Worm (Caenorhabditis elegans) whole organism, L1 larva: ENCODE measurements around the gene mec-4.
A peak's percentile ranks its signal among the peaks of the same experiment; 100 is the strongest.

ENCODE experiments used
- C16A3.4 ChIP-seq: fragments of 150-350 bp; optimal IDR thresholded peaks from 2 replicates; lab custom pipeline; 2014; ENCODE audit warnings: missing biosample characterization, missing genetic modification characterization
- F16B12.6 ChIP-seq: fragments of 150-350 bp; optimal IDR thresholded peaks from 2 replicates; lab custom pipeline; 2014; ENCODE audit warnings: missing biosample characterization, missing genetic modification characterization
- aha-1 ChIP-seq: fragments of 150-350 bp; optimal IDR thresholded peaks from 2 replicates; lab custom pipeline; 2014; ENCODE audit warnings: missing biosample characterization, missing genetic modification characterization
- alr-1 ChIP-seq: fragments of 200-800 bp; sonication (Bioruptor generic); optimal IDR thresholded peaks from 2 replicates; lab custom pipeline; 2018; ENCODE audit warnings: borderline replicate concordance, mild to moderate bottlenecking, missing genetic modification characterization, missing compliant biosample characterization
- aly-2 ChIP-seq: fragments of 150-350 bp; optimal IDR thresholded peaks from 2 replicates; lab custom pipeline; 2014; ENCODE audit warnings: missing biosample characterization, missing genetic modification characterization
- ama-1 ChIP-seq: fragments of 150-350 bp; optimal IDR thresholded peaks from 2 replicates; lab custom pipeline; 2014
- ceh-63 ChIP-seq: fragments of 200-800 bp; sonication (Bioruptor generic); optimal IDR thresholded peaks from 2 replicates; lab custom pipeline; 2018; ENCODE audit warnings: mild to moderate bottlenecking, missing genetic modification characterization, missing compliant biosample characterization
- ceh-82 ChIP-seq, 3 experiments: fragments of 150-350 bp in 1 of 3; sonication (generic microtip) in 2 of 3; optimal IDR thresholded peaks; 2 replicates each; lab custom pipeline; 2014 to 2017; ENCODE audit warnings: missing biosample characterization in 3 of 3, missing genetic modification characterization in 3 of 3
- ceh-88 ChIP-seq: fragments of 200-800 bp; sonication (Bioruptor generic); IDR thresholded peaks from 2 replicates; pipeline ENCODE4 v1.3.6; 2022; ENCODE audit warnings: missing genetic modification characterization, missing compliant biosample characterization
- dsc-1 ChIP-seq: sonication (generic microtip); optimal IDR thresholded peaks from 2 replicates; lab custom pipeline; 2016; ENCODE audit warnings: mild to moderate bottlenecking, missing genetic modification characterization, missing compliant biosample characterization
- efl-1 ChIP-seq, 4 experiments: fragments of 150-350 bp; optimal IDR thresholded peaks in 3 of 4; peaks in 1 of 4; 1 replicate in 1 of 4; 2 replicates in 3 of 4; lab custom pipeline; 2014; ENCODE audit warnings: missing biosample characterization in 2 of 4, missing genetic modification characterization in 2 of 4, missing genetic modification reagents in 2 of 4
- efl-3 ChIP-seq: fragments of 200-800 bp; sonication (Bioruptor generic); optimal IDR thresholded peaks from 2 replicates; lab custom pipeline; 2018; ENCODE audit warnings: mild to moderate bottlenecking, missing genetic modification characterization, missing compliant biosample characterization
- egl-27 ChIP-seq, 2 experiments: fragments of 150-350 bp in 1 of 2; sonication (generic microtip); optimal IDR thresholded peaks; 3 replicates each; lab custom pipeline; 2017 to 2018; ENCODE audit warnings: missing biosample characterization in 2 of 2, missing genetic modification characterization in 2 of 2, missing genetic modification reagents in 2 of 2
- elt-2 ChIP-seq: sonication (generic microtip); optimal IDR thresholded peaks from 2 replicates; lab custom pipeline; 2016; ENCODE audit warnings: missing genetic modification characterization, mild to moderate bottlenecking, inconsistent platforms, missing compliant biosample characterization, missing genetic modification reagents
- elt-3 ChIP-seq, 6 experiments: fragments of 150-350 bp in 1 of 6; sonication (generic microtip); optimal IDR thresholded peaks; 2 replicates each; lab custom pipeline; 2017 to 2018; ENCODE audit warnings: missing biosample characterization in 6 of 6, missing genetic modification characterization in 6 of 6, inconsistent platforms in 1 of 6
- fkh-10 ChIP-seq: sonication (generic microtip); optimal IDR thresholded peaks from 2 replicates; lab custom pipeline; 2017; ENCODE audit warnings: missing biosample characterization, missing genetic modification reagents, missing genetic modification characterization
- fkh-4 ChIP-seq: sonication (generic microtip); optimal IDR thresholded peaks from 2 replicates; lab custom pipeline; 2016; ENCODE audit warnings: missing compliant biosample characterization, missing genetic modification characterization, borderline replicate concordance
- fos-1 ChIP-seq: fragments of 150-350 bp; optimal IDR thresholded peaks from 2 replicates; lab custom pipeline; 2014; ENCODE audit warnings: missing biosample characterization, missing genetic modification characterization
- grh-1 ChIP-seq: fragments of 200-800 bp; sonication (Bioruptor generic); IDR thresholded peaks from 2 replicates; pipeline ENCODE4 v1.3.6; 2022; ENCODE audit warnings: missing genetic modification reagents, missing genetic modification characterization, missing compliant biosample characterization
- irx-1 ChIP-seq: sonication (generic microtip); optimal IDR thresholded peaks from 2 replicates; lab custom pipeline; 2016; ENCODE audit warnings: missing genetic modification characterization, missing compliant biosample characterization
- lin-13 ChIP-seq: fragments of 150-350 bp; optimal IDR thresholded peaks from 2 replicates; lab custom pipeline; 2014; ENCODE audit warnings: missing biosample characterization, missing genetic modification reagents, missing genetic modification characterization
- lin-14 ChIP-seq: fragments of 200-800 bp; sonication (Bioruptor generic); optimal IDR thresholded peaks from 2 replicates; lab custom pipeline; 2018; ENCODE audit warnings: mild to moderate bottlenecking, missing genetic modification characterization, moderate library complexity, missing compliant biosample characterization
- lin-15B ChIP-seq: fragments of 150-350 bp; sonication (generic microtip); optimal IDR thresholded peaks from 3 replicates; lab custom pipeline; 2014; ENCODE audit warnings: missing biosample characterization, missing genetic modification characterization
- lin-39 ChIP-seq: fragments of 150-350 bp; optimal IDR thresholded peaks from 2 replicates; lab custom pipeline; 2014; ENCODE audit warnings: missing biosample characterization, missing genetic modification reagents, missing genetic modification characterization
- lir-3 ChIP-seq: sonication (generic microtip); optimal IDR thresholded peaks from 2 replicates; lab custom pipeline; 2016; ENCODE audit warnings: mild to moderate bottlenecking, missing genetic modification characterization, moderate library complexity, missing compliant biosample characterization; ENCODE audit not compliant: poor library complexity
- mab-9 ChIP-seq: fragments of 200-800 bp; sonication (Bioruptor generic); IDR thresholded peaks from 2 replicates; pipeline ENCODE4 v1.3.6; 2022; ENCODE audit warnings: missing genetic modification reagents, missing genetic modification characterization, missing compliant biosample characterization
- mdl-1 ChIP-seq, 2 experiments: fragments of 150-350 bp; optimal IDR thresholded peaks; 2 replicates each; lab custom pipeline; 2014 to 2017; ENCODE audit warnings: missing biosample characterization in 2 of 2, missing genetic modification characterization in 2 of 2, inconsistent platforms in 1 of 2
- mep-1 ChIP-seq: fragments of 150-350 bp; optimal IDR thresholded peaks from 2 replicates; lab custom pipeline; 2014; ENCODE audit warnings: missing biosample characterization, missing genetic modification characterization
- nhr-11 ChIP-seq: fragments of 150-350 bp; optimal IDR thresholded peaks from 2 replicates; lab custom pipeline; 2014; ENCODE audit warnings: missing biosample characterization, missing genetic modification characterization
- nhr-20 ChIP-seq: sonication (generic microtip); optimal IDR thresholded peaks from 2 replicates; lab custom pipeline; 2016; ENCODE audit warnings: mild to moderate bottlenecking, missing genetic modification characterization, missing compliant biosample characterization
- nhr-28 ChIP-seq: fragments of 150-350 bp; optimal IDR thresholded peaks from 2 replicates; lab custom pipeline; 2014; ENCODE audit warnings: missing biosample characterization, missing genetic modification characterization
- nhr-71 ChIP-seq: sonication (generic microtip); optimal IDR thresholded peaks from 2 replicates; lab custom pipeline; 2016; ENCODE audit warnings: mild to moderate bottlenecking, missing genetic modification characterization, moderate library complexity, missing compliant biosample characterization
- nhr-76 ChIP-seq: sonication (generic microtip); optimal IDR thresholded peaks from 2 replicates; lab custom pipeline; 2017; ENCODE audit warnings: missing biosample characterization, missing genetic modification characterization
- nhr-77 ChIP-seq: fragments of 150-350 bp; optimal IDR thresholded peaks from 2 replicates; lab custom pipeline; 2014; ENCODE audit warnings: missing biosample characterization, missing genetic modification characterization
- nhr-85 ChIP-seq: sonication (generic microtip); peaks from one replicate; lab custom pipeline; 2016; ENCODE audit warnings: missing genetic modification characterization, inconsistent platforms, missing compliant biosample characterization
- pax-3 ChIP-seq: fragments of 200-800 bp; sonication (Bioruptor generic); optimal IDR thresholded peaks from 2 replicates; lab custom pipeline; 2018; ENCODE audit warnings: mild to moderate bottlenecking, missing genetic modification characterization, moderate library complexity, missing compliant biosample characterization
- pqm-1 ChIP-seq: sonication (generic microtip); optimal IDR thresholded peaks from 3 replicates; lab custom pipeline; 2017; ENCODE audit warnings: missing biosample characterization, missing genetic modification characterization
- rnt-1 ChIP-seq: sonication (generic microtip); optimal IDR thresholded peaks from 2 replicates; lab custom pipeline; 2016; ENCODE audit warnings: mild to moderate bottlenecking, missing genetic modification characterization, moderate library complexity, missing compliant biosample characterization
- skn-1 ChIP-seq: fragments of 150-350 bp; optimal IDR thresholded peaks from 2 replicates; lab custom pipeline; 2014; ENCODE audit warnings: missing biosample characterization, missing genetic modification characterization
- snu-23 ChIP-seq: sonication (generic microtip); optimal IDR thresholded peaks from 2 replicates; lab custom pipeline; 2016; ENCODE audit warnings: missing genetic modification characterization, missing compliant biosample characterization
- tbx-2 ChIP-seq: sonication (generic microtip); optimal IDR thresholded peaks from 2 replicates; lab custom pipeline; 2016; ENCODE audit warnings: missing genetic modification characterization, missing compliant biosample characterization
- tlp-1 ChIP-seq: fragments of 150-350 bp; optimal IDR thresholded peaks from 2 replicates; lab custom pipeline; 2014; ENCODE audit warnings: missing biosample characterization, missing genetic modification characterization
- unc-30 ChIP-seq: sonication (generic microtip); optimal IDR thresholded peaks from 2 replicates; lab custom pipeline; 2017; ENCODE audit warnings: missing biosample characterization, missing genetic modification characterization
- unc-62 ChIP-seq: fragments of 150-350 bp; optimal IDR thresholded peaks from 2 replicates; lab custom pipeline; 2014; ENCODE audit warnings: missing biosample characterization, missing genetic modification reagents, missing genetic modification characterization
- unc-86 ChIP-seq: sonication (generic microtip); optimal IDR thresholded peaks from 2 replicates; lab custom pipeline; 2016; ENCODE audit warnings: missing genetic modification characterization, missing compliant biosample characterization
- unc-98 ChIP-seq: fragments of 200-800 bp; sonication (Bioruptor generic); IDR thresholded peaks from 2 replicates; pipeline ENCODE4 v1.3.6; 2022; ENCODE audit warnings: missing genetic modification characterization, missing compliant biosample characterization
- xbp-1 ChIP-seq: sonication (generic microtip); optimal IDR thresholded peaks from 2 replicates; lab custom pipeline; 2016; ENCODE audit warnings: missing genetic modification characterization, missing compliant biosample characterization
- zip-4 ChIP-seq: fragments of 200-800 bp; sonication (Bioruptor generic); optimal IDR thresholded peaks from 2 replicates; lab custom pipeline; 2018; ENCODE audit warnings: mild to moderate bottlenecking, missing genetic modification characterization, moderate library complexity, missing compliant biosample characterization
- ztf-11 ChIP-seq, 2 experiments: sonication (generic microtip); optimal IDR thresholded peaks; 2 replicates each; lab custom pipeline; 2016 to 2017; ENCODE audit warnings: missing genetic modification characterization in 2 of 2, missing biosample characterization in 1 of 2, missing compliant biosample characterization in 1 of 2

The mec-4 gene

ce11 chrX:16775335-16775835 lies 31.5 kb downstream of the mec-4 start (continued):
- TF ChIP-seq ama-1 (lab: Kevin White, UChicago) (no peak), C16A3.4 (tag; lab: Kevin White, UChicago) (no peak), nhr-85 (peak; percentile 79), lir-3 (no peak), nhr-76 (tag; lab: Kevin White, UChicago) (no peak), ceh-88 (GFP tag; lab: Robert Waterston, UW) (no peak), F16B12.6 (tag; lab: Kevin White, UChicago) (no peak), mdl-1 (tag; optimal IDR thresholded peaks at IDR 0.05; lab: Kevin White, UChicago) (peak in 1 of 2 experiments; percentile 30), unc-30 (no peak), elt-3 (tag; optimal IDR thresholded peaks at IDR 0.05; lab: Kevin White, UChicago) (peak in 3 of 6 experiments; percentile 59 to 76 (median 68)), lin-15B (tag; lab: Kevin White, UChicago) (no peak), lin-13 (GFP tag; lab: Kevin White, UChicago) (no peak), fkh-10 (no peak), alr-1 (tag; lab: Kevin White, UChicago) (no peak), fkh-4 (tag; lab: Kevin White, UChicago) (no peak), egl-27 (tag; optimal IDR thresholded peaks at IDR 0.05; lab: Kevin White, UChicago) (no peak), efl-3 (GFP tag; lab: Kevin White, UChicago) (no peak), snu-23 (GFP tag; lab: Kevin White, UChicago) (peak; percentile 16), unc-86 (no peak), pqm-1 (tag; lab: Kevin White, UChicago) (peak; percentile 15), nhr-77 (tag; lab: Kevin White, UChicago) (no peak), ceh-63 (GFP tag; lab: Kevin White, UChicago) (no peak), aha-1 (no peak), grh-1 (GFP tag; lab: Robert Waterston, UW) (no peak), fos-1 (no peak), mab-9 (GFP tag; lab: Robert Waterston, UW) (no peak), nhr-20 (tag; lab: Kevin White, UChicago) (peak; percentile 56), aly-2 (no peak), irx-1 (no peak), unc-98 (GFP tag; lab: Robert Waterston, UW) (no peak), skn-1 (no peak), mep-1 (no peak), nhr-71 (peak; percentile 38), efl-1 (optimal IDR thresholded peaks at IDR 0.05; lab: Kevin White, UChicago) (no peak), efl-1 (GFP tag; optimal IDR thresholded peaks at IDR 0.05 in 1 of 2; lab: Kevin White, UChicago) (no peak), tlp-1 (tag; lab: Kevin White, UChicago) (no peak), ztf-11 (tag; optimal IDR thresholded peaks at IDR 0.05; lab: Kevin White, UChicago) (no peak), ceh-82 (tag; optimal IDR thresholded peaks at IDR 0.05; lab: Kevin White, UChicago) (no peak), elt-2 (tag; lab: Kevin White, UChicago) (peak; percentile 80), dsc-1 (no peak), pax-3 (tag; lab: Kevin White, UChicago) (no peak), unc-62 (GFP tag; lab: Kevin White, UChicago) (no peak), nhr-28 (tag; lab: Kevin White, UChicago) (no peak), nhr-11 (tag; lab: Kevin White, UChicago) (no peak), zip-4 (GFP tag; lab: Kevin White, UChicago) (no peak), rnt-1 (tag; lab: Kevin White, UChicago) (no peak), tbx-2 (tag; lab: Kevin White, UChicago) (no peak), xbp-1 (tag; lab: Kevin White, UChicago) (no peak), lin-39 (tag; lab: Kevin White, UChicago) (no peak), lin-14 (GFP tag; lab: Kevin White, UChicago) (peak; percentile 74)
- TF ChIP-seq, all 84 proteins: peak for 11
